Worm (Caenorhabditis elegans): ENCODE results near the gene hsd-3.
A peak's percentile ranks its signal among the peaks of the same experiment; 100 is the strongest.
"Not testable (repeated sequence)": the region's sequence is repeated elsewhere in the genome, so short reads cannot be mapped to it uniquely, and the experiment has no call there.

DNA sequence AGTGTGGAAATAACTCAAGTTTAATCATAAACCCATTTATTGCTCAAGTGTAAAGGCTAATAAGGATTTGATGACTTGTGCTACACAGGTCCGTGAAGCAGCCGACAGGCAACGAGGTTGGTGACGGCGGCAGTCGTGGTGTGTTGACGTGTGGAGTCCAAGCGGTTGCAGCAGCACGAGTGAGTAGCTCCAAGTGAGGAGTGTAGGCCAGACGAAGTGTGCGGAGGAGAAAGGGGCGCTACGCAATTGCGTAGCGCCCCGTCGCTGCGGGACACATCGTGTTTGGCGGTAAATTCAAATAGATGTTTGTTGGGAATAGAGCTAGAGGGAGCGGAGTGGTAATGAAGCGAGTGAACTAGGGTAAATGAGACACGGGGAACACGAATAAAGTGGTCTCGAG, 4.8 kb upstream of the hsd-3 start:
- not testable (repeated sequence) for TF ChIP-seq klf-2 (GFP tag; conservative IDR thresholded peaks at IDR 0.05); flt-1 (GFP tag; IDR thresholded peaks at IDR 0.05)
- peak; percentile 99 for TF ChIP-seq ztf-23 (GFP tag; IDR thresholded peaks at IDR 0.05)

Data from whole organism, midembryonic.